Worm (Caenorhabditis elegans) whole organism, L1 larva: ENCODE measurements around the gene R166.2.

Experiments
- C16A3.4 ChIP-seq: fragments of 150-350 bp; optimal IDR thresholded peaks from 2 replicates; lab custom pipeline; 2014; ENCODE audit warnings: missing biosample characterization, missing genetic modification characterization
- ceh-82 ChIP-seq, 3 experiments: fragments of 150-350 bp in 1 of 3; sonication (generic microtip) in 2 of 3; optimal IDR thresholded peaks; 2 replicates each; lab custom pipeline; 2014 to 2017; ENCODE audit warnings: missing biosample characterization in 3 of 3, missing genetic modification characterization in 3 of 3
- egl-27 ChIP-seq, 2 experiments: fragments of 150-350 bp in 1 of 2; sonication (generic microtip); optimal IDR thresholded peaks; 3 replicates each; lab custom pipeline; 2017 to 2018; ENCODE audit warnings: missing biosample characterization in 2 of 2, missing genetic modification characterization in 2 of 2, missing genetic modification reagents in 2 of 2
- fkh-8 ChIP-seq: sonication (generic microtip); optimal IDR thresholded peaks from 2 replicates; lab custom pipeline; 2016; ENCODE audit warnings: mild to moderate bottlenecking, missing genetic modification characterization, missing compliant biosample characterization
- lir-3 ChIP-seq: sonication (generic microtip); optimal IDR thresholded peaks from 2 replicates; lab custom pipeline; 2016; ENCODE audit warnings: mild to moderate bottlenecking, missing genetic modification characterization, moderate library complexity, missing compliant biosample characterization; ENCODE audit not compliant: poor library complexity
- mdl-1 ChIP-seq, 2 experiments: fragments of 150-350 bp; optimal IDR thresholded peaks; 2 replicates each; lab custom pipeline; 2014 to 2017; ENCODE audit warnings: missing biosample characterization in 2 of 2, missing genetic modification characterization in 2 of 2, inconsistent platforms in 1 of 2
- nhr-12 ChIP-seq: sonication (generic microtip); optimal IDR thresholded peaks from 2 replicates; lab custom pipeline; 2017; ENCODE audit warnings: missing biosample characterization, missing genetic modification characterization
- nhr-237 ChIP-seq: fragments of 150-350 bp; optimal IDR thresholded peaks from 2 replicates; lab custom pipeline; 2014; ENCODE audit warnings: missing biosample characterization, missing genetic modification characterization
- nhr-77 ChIP-seq: fragments of 150-350 bp; optimal IDR thresholded peaks from 2 replicates; lab custom pipeline; 2014; ENCODE audit warnings: missing biosample characterization, missing genetic modification characterization
- nhr-90 ChIP-seq: sonication (generic microtip); optimal IDR thresholded peaks from 2 replicates; lab custom pipeline; 2016; ENCODE audit warnings: mild to moderate bottlenecking, missing genetic modification characterization, missing compliant biosample characterization; ENCODE audit not compliant: poor library complexity
- skn-1 ChIP-seq: fragments of 150-350 bp; optimal IDR thresholded peaks from 2 replicates; lab custom pipeline; 2014; ENCODE audit warnings: missing biosample characterization, missing genetic modification characterization
- unc-130 ChIP-seq: fragments of 150-350 bp; optimal IDR thresholded peaks from 2 replicates; lab custom pipeline; 2017; ENCODE audit warnings: missing biosample characterization, missing genetic modification characterization, inconsistent platforms

DNA sequence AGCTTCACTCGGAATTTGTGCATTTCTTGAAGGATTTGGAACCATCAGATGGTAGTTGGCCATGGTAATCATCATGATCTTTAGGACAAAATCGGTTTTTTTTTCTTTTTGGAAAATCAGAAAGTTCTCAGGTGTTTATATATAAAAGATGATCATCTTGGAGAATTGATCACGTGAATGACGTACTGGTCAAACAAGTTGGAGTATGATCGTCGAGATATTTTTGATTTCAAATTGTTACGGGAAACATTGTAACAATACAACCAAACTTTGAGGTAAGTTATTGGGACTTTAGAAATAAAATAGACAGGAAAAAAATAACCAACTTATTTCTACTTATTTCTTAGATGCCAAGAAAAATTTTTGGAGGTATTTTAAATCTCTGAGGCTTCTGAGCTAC, 18.5 kb downstream of the R166.2 start, which contains the start of gene F59B10.4:
- TF ChIP-seq egl-27 (tag; optimal IDR thresholded peaks at IDR 0.05; lab: Kevin White, UChicago), result no peak
- no peak for TF ChIP-seq ceh-82 (tag; optimal IDR thresholded peaks at IDR 0.05; lab: Kevin White, UChicago)
- TF ChIP-seq unc-130, result no peak
- TF ChIP-seq nhr-77 (tag; lab: Kevin White, UChicago), result no peak
- no peak for TF ChIP-seq skn-1 (tag; lab: Kevin White, UChicago)
- no peak for TF ChIP-seq nhr-90 (tag; lab: Kevin White, UChicago)
- TF ChIP-seq nhr-237, result no peak
- TF ChIP-seq mdl-1 (tag; optimal IDR thresholded peaks at IDR 0.05; lab: Kevin White, UChicago), result no peak
- no peak for TF ChIP-seq C16A3.4 (tag; lab: Kevin White, UChicago)
- TF ChIP-seq nhr-12 (tag; lab: Kevin White, UChicago), result no peak
- TF ChIP-seq fkh-8 (tag; lab: Kevin White, UChicago), result no peak
- no peak for TF ChIP-seq lir-3 (tag; lab: Kevin White, UChicago)
